Fruit fly (Drosophila melanogaster) Kc167 (cell line): Measurements from ENCODE around the gene CG12439.

Experiments used
- Myc ChIP-seq: fragments of >200 bp; optimal IDR thresholded peaks from 2 replicates; lab custom pipeline; 2017; ENCODE audit warnings: missing external identifiers
- Sin3A ChIP-seq: fragments of >200 bp; optimal IDR thresholded peaks from 2 replicates; lab custom pipeline; 2018; ENCODE audit warnings: missing external identifiers
- h ChIP-seq: fragments of >200 bp; optimal IDR thresholded peaks from 3 replicates; lab custom pipeline; 2018; ENCODE audit warnings: missing external identifiers
- psq ChIP-seq: fragments of >200 bp; optimal IDR thresholded peaks from 2 replicates; lab custom pipeline; 2017; ENCODE audit warnings: missing external identifiers
- ttk ChIP-seq: sonication (Bioruptor generic); optimal IDR thresholded peaks from 2 replicates; lab custom pipeline; 2017; ENCODE audit warnings: missing external identifiers

DNA sequence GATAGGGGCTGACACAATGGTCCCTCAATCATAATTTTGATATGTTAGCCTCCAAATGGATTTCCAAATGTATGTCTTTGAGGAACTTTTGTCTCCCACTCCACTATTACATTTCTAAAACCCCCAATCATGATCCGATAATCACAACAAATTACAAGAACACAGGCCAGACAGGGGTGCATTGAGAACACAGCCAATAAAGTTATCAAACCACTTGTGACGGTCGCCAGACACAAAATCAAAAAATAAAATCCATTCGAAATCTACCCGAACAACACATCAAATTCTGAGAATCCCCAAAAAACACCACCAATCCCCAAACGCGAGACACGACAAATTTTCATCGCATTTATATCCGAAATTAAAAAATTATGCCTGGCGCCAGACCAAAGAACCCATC lies 46.8 kb downstream of the CG12439 start:
- TF ChIP-seq psq (no peak), ttk (lab: Kevin White, UChicago) (no peak), Sin3A (no peak), h (no peak), Myc (lab: Kevin White, UChicago) (no peak)
